Worm (Caenorhabditis elegans): ENCODE results near the gene irld-55.

The irld-55 gene

ce11 chrIV:14032620-14033501, 12.9 kb downstream of the irld-55 start (continued):
- TF ChIP-seq lsy-2 (tag; optimal IDR thresholded peaks at IDR 0.05) (peak; percentile 78 to 81), blmp-1 (tag; optimal IDR thresholded peaks at IDR 0.05; ENCODE audit: insufficient read depth) (peak; percentile 41), nhr-23 (tag; optimal IDR thresholded peaks at IDR 0.05) (no peak), nhr-21 (tag; optimal IDR thresholded peaks at IDR 0.05) (peak; percentile 75), ztf-1 (GFP tag; conservative IDR thresholded peaks at IDR 0.05) (no peak), elt-3 (tag; optimal IDR thresholded peaks at IDR 0.05) (no peak), nhr-10 (tag; optimal IDR thresholded peaks at IDR 0.05) (no peak), F13H6.1 (tag; optimal IDR thresholded peaks at IDR 0.05) (no peak), elt-1 (tag; optimal IDR thresholded peaks at IDR 0.05) (no peak), fos-1 (tag; optimal IDR thresholded peaks at IDR 0.05) (peak; percentile 66), nhr-237 (tag; optimal IDR thresholded peaks at IDR 0.05) (no peak)

DNA sequence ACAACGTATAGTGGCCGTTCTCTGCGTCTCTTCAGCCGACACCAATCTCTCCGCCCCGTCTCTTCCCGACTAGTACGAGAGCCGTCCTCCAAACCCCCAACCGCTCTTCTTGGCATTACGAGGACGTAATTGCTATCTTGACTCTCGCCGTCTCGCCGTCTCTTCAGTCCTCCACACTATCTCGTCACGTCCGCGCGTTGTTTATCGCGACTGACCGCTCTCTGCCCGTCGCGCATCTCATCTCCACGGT, 13.4 kb downstream of the irld-55 start:
- TF ChIP-seq nhr-77 (tag; optimal IDR thresholded peaks at IDR 0.05) = no peak
- no peak for TF ChIP-seq elt-1 (tag; optimal IDR thresholded peaks at IDR 0.05)
- TF ChIP-seq alr-1 (tag; optimal IDR thresholded peaks at IDR 0.05) = no peak
- no peak for TF ChIP-seq nhr-129 (tag; optimal IDR thresholded peaks at IDR 0.05)
- peak; percentile 28 for TF ChIP-seq sem-4 (tag; optimal IDR thresholded peaks at IDR 0.05)
- TF ChIP-seq nhr-23 (tag; optimal IDR thresholded peaks at IDR 0.05) = no peak
- no peak for TF ChIP-seq sma-9 (GFP tag; optimal IDR thresholded peaks at IDR 0.05)
- TF ChIP-seq sma-9 (tag; optimal IDR thresholded peaks at IDR 0.05) = peak; percentile 81
- TF ChIP-seq egl-27 (tag; optimal IDR thresholded peaks at IDR 0.05) = no peak
- no peak for TF ChIP-seq C34F6.9 (tag; optimal IDR thresholded peaks at IDR 0.05)
- TF ChIP-seq F13H6.1 (tag; optimal IDR thresholded peaks at IDR 0.05) = peak; percentile 100
- no peak for TF ChIP-seq skn-1 (tag; optimal IDR thresholded peaks at IDR 0.05)
- TF ChIP-seq dmd-4 (tag; optimal IDR thresholded peaks at IDR 0.05) = no peak
- no peak for TF ChIP-seq nhr-6 (tag; optimal IDR thresholded peaks at IDR 0.05)
- TF ChIP-seq Y55F3AM.14 (GFP tag; optimal IDR thresholded peaks at IDR 0.05) = no peak
- no peak for TF ChIP-seq ztf-1 (GFP tag; conservative IDR thresholded peaks at IDR 0.05)

DNA sequence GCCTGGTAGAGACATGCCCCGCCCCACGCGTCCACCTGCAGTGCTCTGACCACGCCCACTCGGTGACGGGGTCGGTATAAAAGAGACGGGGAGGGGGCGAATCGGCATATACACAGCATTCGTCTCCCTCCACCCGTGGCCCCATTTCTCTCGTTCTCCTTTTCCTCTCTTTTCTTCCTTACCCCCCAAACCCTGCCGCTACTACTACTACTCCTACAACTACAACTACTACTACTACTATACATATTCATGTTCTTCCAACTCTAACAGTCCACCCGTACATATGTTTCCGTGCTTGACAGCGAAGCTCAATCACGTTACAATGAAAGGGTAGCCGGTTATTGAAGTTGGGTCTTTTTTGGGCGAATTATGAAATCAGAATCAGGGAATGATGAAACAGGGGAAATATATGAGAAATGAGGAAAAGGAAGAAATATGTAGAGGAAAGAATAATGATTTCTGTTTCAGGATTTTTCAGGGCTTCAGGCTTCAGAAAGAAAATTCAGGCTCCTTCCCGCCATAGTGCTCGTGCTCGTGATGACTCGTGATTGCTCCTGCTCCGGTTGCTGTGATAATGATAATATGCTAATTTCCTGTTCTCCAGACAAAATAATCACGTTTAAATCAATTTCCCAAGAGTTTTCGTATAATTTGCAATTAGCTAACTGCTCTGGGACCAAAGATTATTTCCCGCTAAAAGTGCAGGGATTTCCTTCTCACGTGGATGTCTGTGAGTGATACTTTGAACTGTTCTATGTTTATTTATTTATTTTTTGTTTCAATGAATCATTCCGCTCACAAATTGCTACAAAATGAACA, 14.0 kb downstream of the irld-55 start:
- TF ChIP-seq crh-2 (tag; optimal IDR thresholded peaks at IDR 0.05) (peak; percentile 79), ceh-82 (tag; optimal IDR thresholded peaks at IDR 0.05) (peak; percentile 66), nhr-77 (tag; optimal IDR thresholded peaks at IDR 0.05) (no peak), blmp-1 (tag; optimal IDR thresholded peaks at IDR 0.05; ENCODE audit: insufficient read depth) (no peak), lin-11 (tag; optimal IDR thresholded peaks at IDR 0.05) (peak; percentile 81), zag-1 (tag; optimal IDR thresholded peaks at IDR 0.05) (peak; percentile 80), ZK546.5 (tag; optimal IDR thresholded peaks at IDR 0.05) (no peak), unc-39 (tag; optimal IDR thresholded peaks at IDR 0.05) (peak; percentile 49), C34F6.9 (tag; optimal IDR thresholded peaks at IDR 0.05) (peak; percentile 42), peb-1 (tag; optimal IDR thresholded peaks at IDR 0.05) (peak; percentile 66), fos-1 (tag; optimal IDR thresholded peaks at IDR 0.05) (peak; percentile 77), nhr-23 (tag; optimal IDR thresholded peaks at IDR 0.05) (no peak), nhr-129 (tag; optimal IDR thresholded peaks at IDR 0.05) (peak; percentile 96), F13H6.1 (tag; optimal IDR thresholded peaks at IDR 0.05) (no peak), mdl-1 (tag; optimal IDR thresholded peaks at IDR 0.05) (peak; percentile 87), nhr-237 (tag; optimal IDR thresholded peaks at IDR 0.05) (peak; percentile 35), skn-1 (tag; optimal IDR thresholded peaks at IDR 0.05) (no peak), unc-62 (GFP tag; optimal IDR thresholded peaks at IDR 0.05) (peak; percentile 68), sma-3 (GFP tag; optimal IDR thresholded peaks at IDR 0.05) (peak; percentile 68), nhr-12 (tag; optimal IDR thresholded peaks at IDR 0.05) (no peak), nhr-21 (tag; optimal IDR thresholded peaks at IDR 0.05) (peak; percentile 71), unc-55 (GFP tag; optimal IDR thresholded peaks at IDR 0.05) (peak; percentile 60), ceh-16 (tag; optimal IDR thresholded peaks at IDR 0.05) (peak; percentile 96), mbf-1 (tag; optimal IDR thresholded peaks at IDR 0.05) (no peak), nhr-10 (tag; optimal IDR thresholded peaks at IDR 0.05) (peak; percentile 19), dmd-4 (tag; optimal IDR thresholded peaks at IDR 0.05) (peak; percentile 18), nhr-25 (tag; optimal IDR thresholded peaks at IDR 0.05) (peak; percentile 83), ztf-1 (GFP tag; conservative IDR thresholded peaks at IDR 0.05) (0 out of 2 replicates have a peak, but pooled peaks have one; percentile 33), R02D3.7 (tag; optimal IDR thresholded peaks at IDR 0.05) (no peak), sem-4 (tag; optimal IDR thresholded peaks at IDR 0.05) (peak; percentile 77), nhr-6 (tag; optimal IDR thresholded peaks at IDR 0.05) (peak; percentile 42), lin-39 (tag; optimal IDR thresholded peaks at IDR 0.05) (no peak), mab-5 (tag; optimal IDR thresholded peaks at IDR 0.05) (peak; percentile 77), aly-2 (tag; optimal IDR thresholded peaks at IDR 0.05) (no peak), sma-9 (GFP tag; optimal IDR thresholded peaks at IDR 0.05) (peak; percentile 96), sma-9 (tag; optimal IDR thresholded peaks at IDR 0.05) (no peak), elt-1 (tag; optimal IDR thresholded peaks at IDR 0.05) (peak; percentile 44), elt-3 (tag; optimal IDR thresholded peaks at IDR 0.05) (no peak), gmeb-1 (tag; optimal IDR thresholded peaks at IDR 0.05) (peak; percentile 48), lsy-2 (tag; optimal IDR thresholded peaks at IDR 0.05) (peak; percentile 28 to 65), ama-1 (optimal IDR thresholded peaks at IDR 0.05) (peak; percentile 100)

Data from whole organism, L2 larva.